Worm (Caenorhabditis elegans): ENCODE data around the gene cest-1.1.

Gene cest-1.1

DNA sequence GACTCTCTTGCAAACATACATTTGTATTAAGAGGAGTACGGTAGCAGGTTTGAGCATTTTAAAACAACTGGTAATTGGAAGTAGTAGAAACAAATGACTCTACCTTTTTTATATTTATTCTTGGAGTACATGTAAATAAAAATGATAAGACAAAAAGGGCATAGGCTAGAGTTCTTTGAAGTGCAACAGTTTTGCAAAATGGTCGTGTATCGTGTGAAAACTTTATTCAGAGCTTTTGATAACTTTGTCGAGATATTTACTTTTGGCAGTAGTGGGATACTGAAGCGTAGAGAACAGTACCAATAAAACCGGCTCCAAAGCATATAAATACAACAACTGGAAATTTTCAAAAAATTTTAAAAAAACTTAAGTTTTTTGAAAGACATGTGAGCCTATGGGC is at the start of gene cest-1.1:
Gene cest-1.1 (minus strand): TSS at position 101 of the 400 bp plus-strand sequence.
- no peak for TF ChIP-seq nhr-47 (tag; optimal IDR thresholded peaks at IDR 0.05)
- no peak for TF ChIP-seq F16B12.6 (tag; optimal IDR thresholded peaks at IDR 0.05)
- TF ChIP-seq lin-35 (GFP tag; optimal IDR thresholded peaks at IDR 0.05): no peak
- no peak for TF ChIP-seq ztf-4 (tag; optimal IDR thresholded peaks at IDR 0.05)
- no peak for TF ChIP-seq unc-98 (GFP tag; IDR thresholded peaks at IDR 0.05)
- no peak for TF ChIP-seq alr-1 (tag; optimal IDR thresholded peaks at IDR 0.05; ENCODE audit: borderline replicate concordance)
- no peak for TF ChIP-seq vab-15 (tag; optimal IDR thresholded peaks at IDR 0.05)
- no peak for TF ChIP-seq egl-27 (tag; optimal IDR thresholded peaks at IDR 0.05)
- TF ChIP-seq elt-2 (tag; optimal IDR thresholded peaks at IDR 0.05): no peak
- TF ChIP-seq unc-86 (tag; optimal IDR thresholded peaks at IDR 0.05): no peak
- no peak for TF ChIP-seq sox-4 (tag; optimal IDR thresholded peaks at IDR 0.05)
- TF ChIP-seq rnt-1 (tag; optimal IDR thresholded peaks at IDR 0.05): no peak
- TF ChIP-seq nhr-237 (tag; optimal IDR thresholded peaks at IDR 0.05): no peak
- no peak for TF ChIP-seq nhr-85 (tag)
- no peak for TF ChIP-seq nhr-76 (tag; optimal IDR thresholded peaks at IDR 0.05)

DNA sequence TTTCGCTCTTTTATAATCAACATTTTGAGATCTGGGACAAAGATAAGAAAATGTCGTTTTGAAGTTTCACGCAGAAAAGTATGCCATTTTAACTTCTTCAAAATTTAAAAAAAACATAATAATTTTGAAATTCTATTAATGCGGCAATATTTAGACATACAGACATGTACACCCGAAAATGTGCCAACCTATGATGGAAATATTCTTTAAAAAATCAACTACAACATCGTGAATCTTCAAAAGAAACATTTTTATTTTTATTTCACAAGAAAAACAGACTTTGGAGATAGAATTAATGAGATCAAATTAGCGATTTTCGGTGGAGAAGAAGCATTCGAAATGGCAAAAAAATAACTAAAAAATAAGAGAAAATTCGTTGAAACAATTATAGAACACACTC is 48.6 kb upstream of the cest-1.1 start, which contains the start of gene T16A9.5:
Gene T16A9.5 (minus strand): TSS at position 101 of the 400 bp plus-strand sequence.
- TF ChIP-seq ceh-63 (GFP tag; optimal IDR thresholded peaks at IDR 0.05) (no peak), egl-13 (tag; optimal IDR thresholded peaks at IDR 0.05) (no peak), hpl-2 (GFP tag; optimal IDR thresholded peaks at IDR 0.05) (no peak), pag-3 (tag; optimal IDR thresholded peaks at IDR 0.05; ENCODE audit: borderline replicate concordance, insufficient read depth) (no peak), ztf-4 (tag; optimal IDR thresholded peaks at IDR 0.05) (no peak), zip-4 (GFP tag; optimal IDR thresholded peaks at IDR 0.05) (no peak), tlp-1 (tag; optimal IDR thresholded peaks at IDR 0.05) (no peak), nhr-84 (tag; optimal IDR thresholded peaks at IDR 0.05) (no peak), fkh-10 (GFP tag; optimal IDR thresholded peaks at IDR 0.05) (no peak), dsc-1 (tag; optimal IDR thresholded peaks at IDR 0.05) (no peak), nhr-11 (tag; optimal IDR thresholded peaks at IDR 0.05) (no peak), sup-37 (GFP tag; optimal IDR thresholded peaks at IDR 0.05) (no peak), grh-1 (GFP tag; IDR thresholded peaks at IDR 0.05) (no peak), efl-3 (GFP tag; optimal IDR thresholded peaks at IDR 0.05) (no peak), unc-86 (tag; optimal IDR thresholded peaks at IDR 0.05) (no peak), pqm-1 (tag; optimal IDR thresholded peaks at IDR 0.05) (no peak), C34B4.2 (tag; optimal IDR thresholded peaks at IDR 0.05) (no peak), mdl-1 (tag; optimal IDR thresholded peaks at IDR 0.05) (no peak)

DNA sequence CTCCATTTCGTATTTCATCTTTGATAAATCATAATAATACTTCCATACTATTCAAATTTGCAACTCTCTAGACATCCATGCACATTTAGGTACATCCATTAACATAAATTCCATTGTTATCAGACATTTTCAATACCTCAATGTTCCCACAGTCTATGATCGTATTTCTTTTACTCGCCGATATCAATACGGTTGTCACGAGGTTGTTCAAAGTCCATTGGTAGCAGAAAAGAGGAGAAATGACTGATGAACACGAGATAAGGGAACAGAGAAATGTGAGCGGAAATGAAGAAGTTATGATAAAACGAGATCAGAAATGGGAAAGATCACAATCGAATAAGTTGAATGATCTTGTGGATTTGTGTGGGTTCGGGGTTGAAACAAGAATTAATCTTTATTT is 46.3 kb upstream of the cest-1.1 start:
- TF ChIP-seq blmp-1 (tag; optimal IDR thresholded peaks at IDR 0.05): peak; percentile 90
- peak in 2 of 6 experiments; percentile 29 to 94 for TF ChIP-seq elt-3 (tag; optimal IDR thresholded peaks at IDR 0.05)
- TF ChIP-seq nhr-237 (tag; optimal IDR thresholded peaks at IDR 0.05): no peak
- no peak for TF ChIP-seq F16B12.6 (tag; optimal IDR thresholded peaks at IDR 0.05)
- no peak for TF ChIP-seq efl-1 (optimal IDR thresholded peaks at IDR 0.05)
- peak in 1 of 2 experiments; percentile 84 for TF ChIP-seq efl-1 (GFP tag; optimal IDR thresholded peaks at IDR 0.05 in 1 of 2)
- TF ChIP-seq nhr-20 (tag; optimal IDR thresholded peaks at IDR 0.05): peak; percentile 57
- peak; percentile 70 for TF ChIP-seq nhr-85 (tag)
- TF ChIP-seq elt-2 (tag; optimal IDR thresholded peaks at IDR 0.05): peak; percentile 78
- peak in 1 of 2 experiments; percentile 13 for TF ChIP-seq lsy-2 (tag; optimal IDR thresholded peaks at IDR 0.05)
- TF ChIP-seq unc-98 (GFP tag; IDR thresholded peaks at IDR 0.05): no peak
- peak in 1 of 2 experiments; percentile 52 for TF ChIP-seq lin-35 (GFP tag; optimal IDR thresholded peaks at IDR 0.05)
- TF ChIP-seq snu-23 (GFP tag; optimal IDR thresholded peaks at IDR 0.05): peak; percentile 29
- peak in 1 of 2 experiments; percentile 54 for TF ChIP-seq mdl-1 (tag; optimal IDR thresholded peaks at IDR 0.05)
- 0 out of 2 replicates have a peak, but pooled peaks have one; percentile 20 for TF ChIP-seq nhr-19 (GFP tag; conservative IDR thresholded peaks at IDR 0.05)
- peak; percentile 22 for TF ChIP-seq nhr-90 (tag; optimal IDR thresholded peaks at IDR 0.05; ENCODE audit: poor library complexity)
- TF ChIP-seq lin-14 (GFP tag; optimal IDR thresholded peaks at IDR 0.05): peak; percentile 68
